Fruit fly (Drosophila melanogaster) whole organism, embryonic: ENCODE results near the gene Sc2.
A peak's percentile ranks its signal among the peaks of the same experiment; 100 is the strongest.

Experiments used
- ATbp ChIP-seq: fragments of 200-800 bp; sonication (Bioruptor generic); optimal IDR thresholded peaks from 2 replicates; lab custom pipeline; 2017; ENCODE audit warnings: missing biosample characterization, mild to moderate bottlenecking, missing genetic modification characterization, missing genetic modification reagents
- Abd-B ChIP-seq: fragments of 200-800 bp; sonication (Bioruptor generic); optimal IDR thresholded peaks from 2 replicates; lab custom pipeline; 2018; ENCODE audit warnings: missing biosample characterization, mild to moderate bottlenecking, missing genetic modification characterization, moderate library complexity
- B-H2 ChIP-seq: fragments of 200-800 bp; sonication (Bioruptor generic); optimal IDR thresholded peaks from 2 replicates; lab custom pipeline; 2018; ENCODE audit warnings: missing biosample characterization, mild to moderate bottlenecking, missing genetic modification characterization
- CG14050 ChIP-seq: fragments of 200-800 bp; sonication (Bioruptor generic); IDR thresholded peaks from 3 replicates; pipeline ENCODE4 v1.3.6; 2022; ENCODE audit warnings: missing biosample characterization, missing genetic modification characterization
- CG14667 ChIP-seq: fragments of 200-800 bp; sonication (Bioruptor generic); IDR thresholded peaks from 2 replicates; pipeline ENCODE4 v1.3.6; 2022; ENCODE audit warnings: missing biosample characterization, missing genetic modification characterization
- CG14710 ChIP-seq: fragments of 200-800 bp; sonication (Bioruptor generic); optimal IDR thresholded peaks from 3 replicates; lab custom pipeline; 2019; ENCODE audit warnings: missing biosample characterization, mild to moderate bottlenecking, missing genetic modification characterization, moderate library complexity
- CG14965 ChIP-seq: fragments of 200-800 bp; sonication (Bioruptor generic); optimal IDR thresholded peaks from 2 replicates; lab custom pipeline; 2016; ENCODE audit warnings: missing biosample characterization, missing genetic modification characterization, borderline replicate concordance
- CG17186 ChIP-seq: fragments of 200-800 bp; sonication (Bioruptor generic); optimal IDR thresholded peaks from 3 replicates; lab custom pipeline; 2017; ENCODE audit warnings: missing biosample characterization, missing genetic modification reagents, missing genetic modification characterization
- CG17385 ChIP-seq: fragments of 200-800 bp; sonication (Bioruptor generic); optimal IDR thresholded peaks from 3 replicates; lab custom pipeline; 2018; ENCODE audit warnings: missing biosample characterization, mild to moderate bottlenecking, missing genetic modification characterization
- CG18764 ChIP-seq: fragments of 200-800 bp; sonication (Bioruptor generic); optimal IDR thresholded peaks from 3 replicates; lab custom pipeline; 2016; ENCODE audit warnings: missing biosample characterization, missing genetic modification characterization
- CG2199 ChIP-seq: fragments of 200-800 bp; sonication (Bioruptor generic); IDR thresholded peaks from 3 replicates; pipeline ENCODE4 v1.3.6; 2022; ENCODE audit warnings: missing biosample characterization, missing genetic modification characterization
- CG2678 ChIP-seq: fragments of 200-800 bp; sonication (Bioruptor generic); optimal IDR thresholded peaks from 3 replicates; lab custom pipeline; 2019; ENCODE audit warnings: missing biosample characterization, mild to moderate bottlenecking, missing genetic modification characterization, moderate library complexity
- CG31388 ChIP-seq: fragments of 200-800 bp; sonication (Bioruptor generic); optimal IDR thresholded peaks from 2 replicates; lab custom pipeline; 2016; ENCODE audit warnings: missing biosample characterization, missing genetic modification characterization
- CG34422 ChIP-seq: fragments of 200-800 bp; sonication (Bioruptor generic); IDR thresholded peaks from 3 replicates; pipeline ENCODE4 v1.3.6; 2022; ENCODE audit warnings: missing biosample characterization, missing genetic modification characterization
- CG4360 ChIP-seq: fragments of 200-800 bp; sonication (Bioruptor generic); IDR thresholded peaks from 2 replicates; pipeline ENCODE4 v1.3.6; 2022; ENCODE audit warnings: missing biosample characterization, missing genetic modification characterization
- CG6254 ChIP-seq: fragments of 200-800 bp; sonication (Bioruptor generic); optimal IDR thresholded peaks from 3 replicates; lab custom pipeline; 2017; ENCODE audit warnings: mild to moderate bottlenecking, missing biosample characterization, missing genetic modification reagents, missing genetic modification characterization
- CG7928 ChIP-seq: fragments of 200-800 bp; sonication (Bioruptor generic); optimal IDR thresholded peaks from 2 replicates; lab custom pipeline; 2017; ENCODE audit warnings: missing biosample characterization, mild to moderate bottlenecking, missing genetic modification characterization
- CG7963 ChIP-seq: fragments of 200-800 bp; sonication (Bioruptor generic); IDR thresholded peaks from 3 replicates; pipeline ENCODE4 v1.3.6; 2022; ENCODE audit warnings: missing biosample characterization, missing genetic modification characterization; ENCODE audit not compliant: partially characterized antibody
- CG8388 ChIP-seq: fragments of 200-800 bp; sonication (Bioruptor generic); optimal IDR thresholded peaks from 2 replicates; lab custom pipeline; 2019; ENCODE audit warnings: missing biosample characterization, mild to moderate bottlenecking, missing genetic modification characterization, moderate library complexity
- CG8478 ChIP-seq: fragments of >200 bp; optimal IDR thresholded peaks from 2 replicates; lab custom pipeline; 2018
- CG8924 ChIP-seq: fragments of 200-800 bp; optimal IDR thresholded peaks from 3 replicates; lab custom pipeline; 2019; ENCODE audit warnings: missing biosample characterization, mild to moderate bottlenecking, missing genetic modification characterization, moderate library complexity
- CkIIα-i1 ChIP-seq: fragments of 200-800 bp; sonication (Bioruptor generic); IDR thresholded peaks from 2 replicates; pipeline ENCODE4 v1.3.6; 2022; ENCODE audit warnings: missing biosample characterization, missing genetic modification characterization
- D ChIP-seq, 2 experiments: fragments of 200-800 bp in 1 of 2; fragments of >200 bp in 1 of 2; sonication (Bioruptor generic) in 1 of 2; optimal IDR thresholded peaks; 2 replicates in 1 of 2; 3 replicates in 1 of 2; lab custom pipeline; 2017; ENCODE audit warnings: mild to moderate bottlenecking in 1 of 2, missing biosample characterization in 1 of 2, missing genetic modification characterization in 1 of 2, missing genetic modification reagents in 1 of 2
- D19A ChIP-seq: fragments of 200-800 bp; optimal IDR thresholded peaks from 3 replicates; lab custom pipeline; 2019; ENCODE audit warnings: missing biosample characterization, mild to moderate bottlenecking, missing genetic modification characterization, moderate library complexity
- E2f2 ChIP-seq: fragments of 200-800 bp; sonication (Bioruptor generic); IDR thresholded peaks from 2 replicates; pipeline ENCODE4 v1.3.6; 2022; ENCODE audit warnings: missing biosample characterization, missing genetic modification characterization
- HLH3B ChIP-seq: fragments of 200-800 bp; sonication (Bioruptor generic); IDR thresholded peaks from 2 replicates; pipeline ENCODE4 v1.3.6; 2022; ENCODE audit warnings: missing biosample characterization, missing genetic modification characterization
- Hand ChIP-seq: fragments of 200-800 bp; sonication (Bioruptor generic); optimal IDR thresholded peaks from 2 replicates; lab custom pipeline; 2017; ENCODE audit warnings: mild to moderate bottlenecking, missing biosample characterization, missing genetic modification reagents, missing genetic modification characterization
- HmgD ChIP-seq: fragments of 200-800 bp; sonication (Bioruptor generic); optimal IDR thresholded peaks from 3 replicates; lab custom pipeline; 2016; ENCODE audit warnings: missing biosample characterization, missing genetic modification characterization
- Hr51 ChIP-seq, 2 experiments: fragments of 200-800 bp; sonication (Bioruptor generic); optimal IDR thresholded peaks; 2 replicates in 1 of 2; 3 replicates in 1 of 2; lab custom pipeline; 2016 to 2018; ENCODE audit warnings: missing biosample characterization in 2 of 2, missing genetic modification characterization in 2 of 2, mild to moderate bottlenecking in 1 of 2, moderate library complexity in 1 of 2
- Lpt ChIP-seq: fragments of >200 bp; optimal IDR thresholded peaks from 2 replicates; lab custom pipeline; 2018; ENCODE audit warnings: missing biosample characterization, missing genetic modification characterization
- MTF-1 ChIP-seq: fragments of 200-800 bp; sonication (Bioruptor generic); optimal IDR thresholded peaks from 2 replicates; lab custom pipeline; 2018; ENCODE audit warnings: missing biosample characterization, mild to moderate bottlenecking, missing genetic modification characterization, borderline replicate concordance
- Myb ChIP-seq: fragments of 200-800 bp; sonication (Bioruptor generic); optimal IDR thresholded peaks from 2 replicates; lab custom pipeline; 2016; ENCODE audit warnings: missing biosample characterization, missing genetic modification characterization
- NfI ChIP-seq: fragments of 200-800 bp; sonication (Bioruptor generic); optimal IDR thresholded peaks from 3 replicates; lab custom pipeline; 2018; ENCODE audit warnings: missing biosample characterization, mild to moderate bottlenecking, missing genetic modification characterization, moderate library complexity
- Optix ChIP-seq: fragments of 200-800 bp; sonication (Bioruptor generic); IDR thresholded peaks from 3 replicates; pipeline ENCODE4 v1.3.6; 2022; ENCODE audit warnings: missing biosample characterization, missing genetic modification characterization
- Poxn ChIP-seq: fragments of 200-800 bp; sonication (Bioruptor generic); IDR thresholded peaks from 2 replicates; pipeline ENCODE4 v1.3.6; 2022; ENCODE audit warnings: missing biosample characterization, missing genetic modification characterization
- Sin3A ChIP-seq: fragments of >200 bp; optimal IDR thresholded peaks from 2 replicates; lab custom pipeline; 2018
- al ChIP-seq: fragments of 200-800 bp; sonication (Bioruptor generic); IDR thresholded peaks from 2 replicates; pipeline ENCODE4 v1.3.6; 2022; ENCODE audit warnings: missing biosample characterization, missing genetic modification characterization
- br ChIP-seq: fragments of >200 bp; optimal IDR thresholded peaks from 2 replicates; lab custom pipeline; 2017
- esg ChIP-seq: fragments of 200-800 bp; sonication (Bioruptor generic); conservative IDR thresholded peaks from 2 replicates; pipeline ENCODE4 v1.3.6; 2022; ENCODE audit warnings: missing biosample characterization, missing genetic modification characterization
- grn ChIP-seq: fragments of 200-800 bp; sonication (Bioruptor generic); optimal IDR thresholded peaks from 3 replicates; lab custom pipeline; 2017; ENCODE audit warnings: missing biosample characterization, missing genetic modification characterization
- h ChIP-seq: fragments of >200 bp; optimal IDR thresholded peaks from 2 replicates; lab custom pipeline; 2017
- jigr1 ChIP-seq: fragments of 200-800 bp; sonication (Bioruptor generic); IDR thresholded peaks from 3 replicates; pipeline ENCODE4 v1.3.6; 2022; ENCODE audit warnings: missing biosample characterization, missing genetic modification characterization
- nerfin-2 ChIP-seq: fragments of 200-800 bp; sonication (Bioruptor generic); IDR thresholded peaks from 2 replicates; pipeline ENCODE4 v1.3.6; 2022; ENCODE audit warnings: missing biosample characterization, missing genetic modification characterization; ENCODE audit not compliant: partially characterized antibody
- ranshi ChIP-seq: fragments of 200-800 bp; sonication (Bioruptor generic); IDR thresholded peaks from 2 replicates; pipeline ENCODE4 v1.3.6; 2022; ENCODE audit warnings: missing biosample characterization, missing genetic modification characterization
- rib ChIP-seq: fragments of 200-800 bp; sonication (Bioruptor generic); IDR thresholded peaks from 2 replicates; pipeline ENCODE4 v1.3.6; 2022; ENCODE audit warnings: missing biosample characterization, missing genetic modification characterization
- ssp ChIP-seq: fragments of 200-800 bp; sonication (Bioruptor generic); IDR thresholded peaks from 2 replicates; pipeline ENCODE4 v1.3.6; 2022; ENCODE audit warnings: missing biosample characterization, missing genetic modification characterization
- stwl ChIP-seq: fragments of 200-800 bp; sonication (Bioruptor generic); optimal IDR thresholded peaks from 3 replicates; lab custom pipeline; 2018; ENCODE audit warnings: missing biosample characterization, mild to moderate bottlenecking, missing genetic modification characterization, moderate library complexity
- sug ChIP-seq: fragments of 200-800 bp; optimal IDR thresholded peaks from 2 replicates; lab custom pipeline; 2019; ENCODE audit warnings: missing biosample characterization, mild to moderate bottlenecking, missing genetic modification characterization, moderate library complexity
- wek ChIP-seq: fragments of 200-800 bp; sonication (Bioruptor generic); optimal IDR thresholded peaks from 3 replicates; lab custom pipeline; 2018; ENCODE audit warnings: missing biosample characterization, mild to moderate bottlenecking, missing genetic modification characterization, moderate library complexity
- zfh2 ChIP-seq: fragments of 200-800 bp; sonication (Bioruptor generic); optimal IDR thresholded peaks from 2 replicates; lab custom pipeline; 2016; ENCODE audit warnings: missing biosample characterization, missing genetic modification characterization

Sc2 gene

DNA sequence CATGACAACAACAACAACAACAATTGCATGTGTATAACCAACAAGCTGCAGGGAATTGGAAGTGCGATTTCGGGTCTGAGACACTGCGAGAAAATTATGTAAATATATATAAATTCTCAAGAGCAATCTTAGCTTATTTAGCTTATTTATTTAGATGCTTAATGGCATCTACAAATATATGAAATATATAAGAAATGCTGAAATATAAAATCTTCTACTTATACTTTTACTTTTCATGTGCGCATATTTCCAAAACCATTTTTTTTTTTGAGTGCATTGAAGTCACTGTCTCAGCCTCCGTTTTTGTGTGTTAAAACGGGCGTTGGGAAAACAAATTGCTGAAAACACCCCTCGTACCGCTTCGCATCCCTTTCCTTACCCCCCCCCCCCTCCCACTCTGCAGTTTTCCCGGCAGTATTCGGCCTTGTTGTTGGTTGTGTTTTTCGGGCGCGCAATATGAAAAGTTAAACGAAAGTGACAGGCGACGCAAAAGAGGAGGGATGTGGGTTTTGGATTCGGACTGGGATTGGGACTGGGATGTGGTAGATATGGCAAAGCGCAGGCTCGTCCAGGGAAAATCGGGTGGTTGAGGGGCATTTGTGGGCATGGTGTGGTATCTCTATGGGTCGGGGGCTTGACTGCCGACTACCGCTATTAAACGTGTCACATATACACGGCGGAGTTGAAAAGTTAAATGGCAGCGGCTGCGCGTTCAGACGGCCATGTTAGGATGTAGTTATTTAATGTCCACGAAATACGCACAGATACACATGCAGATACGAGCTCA lies 47.9 kb upstream of the Sc2 start (continued):
- TF ChIP-seq B-H2 (GFP tag; lab: Kevin White, UChicago) (no peak), rib (GFP tag; lab: Robert Waterston, UW) (no peak), CG4360 (GFP tag; lab: Robert Waterston, UW) (peak; percentile 90), MTF-1 (GFP tag; lab: Kevin White, UChicago) (no peak), CG2678 (tag; lab: Kevin White, UChicago) (peak; percentile 53), E2f2 (GFP tag; lab: Robert Waterston, UW) (no peak; the same call in 1 of the 2 replicates), CG34422 (GFP tag; lab: Robert Waterston, UW) (no peak), jigr1 (GFP tag; lab: Robert Waterston, UW) (no peak), CG14965 (no peak), Poxn (GFP tag; lab: Robert Waterston, UW) (no peak), zfh2 (no peak), CG14710 (tag; lab: Kevin White, UChicago) (peak; percentile 75), br (lab: Kevin White, UChicago) (no peak), CG6254 (GFP tag; lab: Kevin White, UChicago) (peak; percentile 64), grn (GFP tag; lab: Kevin White, UChicago) (no peak), ranshi (GFP tag; lab: Robert Waterston, UW) (peak; percentile 51; the same call in 1 of the 2 replicates), h (lab: Kevin White, UChicago) (no peak), CG14050 (GFP tag; lab: Robert Waterston, UW) (no peak), CG8924 (tag; lab: Kevin White, UChicago) (peak; percentile 60), CG17186 (GFP tag; lab: Kevin White, UChicago) (no peak), CG7963 (no peak), CG31388 (GFP tag; lab: Kevin White, UChicago) (no peak), CG2199 (0 out of 3 replicates have a peak, but pooled peaks have one; percentile 11), Myb (GFP tag; lab: Kevin White, UChicago) (no peak), Abd-B (GFP tag; lab: Kevin White, UChicago) (peak; percentile 42), CG8478 (no peak), Sin3A (lab: Kevin White, UChicago) (no peak), HLH3B (GFP tag; lab: Robert Waterston, UW) (peak; percentile 60), stwl (no peak), CG17385 (GFP tag; lab: Kevin White, UChicago) (peak; percentile 52), CG18764 (no peak), sug (tag; lab: Kevin White, UChicago) (no peak), Optix (GFP tag; lab: Robert Waterston, UW) (no peak), CG14667 (GFP tag; lab: Robert Waterston, UW) (0 out of 2 replicates have a peak, but pooled peaks have one; percentile 30), Hr51 (GFP tag; optimal IDR thresholded peaks at IDR 0.05; lab: Kevin White, UChicago) (peak in 1 of 2 experiments; percentile 56), esg (GFP tag; lab: Robert Waterston, UW) (peak; percentile 50), Hand (GFP tag; lab: Kevin White, UChicago) (no peak), al (GFP tag; lab: Robert Waterston, UW) (no peak), Lpt (GFP tag; lab: Kevin White, UChicago) (no peak), wek (GFP tag; lab: Kevin White, UChicago) (no peak), D19A (peak; percentile 63), CkIIα-i1 (GFP tag; lab: Robert Waterston, UW) (no peak), D (optimal IDR thresholded peaks at IDR 0.05; lab: Kevin White, UChicago) (no peak), D (GFP tag; optimal IDR thresholded peaks at IDR 0.05; lab: Kevin White, UChicago) (peak; percentile 75), ATbp (GFP tag; lab: Kevin White, UChicago) (peak; percentile 45), CG8388 (GFP tag; lab: Kevin White, UChicago) (peak; percentile 68), NfI (GFP tag; lab: Kevin White, UChicago) (no peak), CG7928 (GFP tag; lab: Kevin White, UChicago) (no peak), ssp (GFP tag; lab: Robert Waterston, UW) (0 out of 2 replicates have a peak, but pooled peaks have one; percentile 8), nerfin-2 (GFP tag; lab: Robert Waterston, UW) (no peak), HmgD (GFP tag; lab: Kevin White, UChicago) (no peak)
